Fruit fly (Drosophila melanogaster) whole organism, embryonic: ENCODE data around the gene Ogdh.
A peak's percentile ranks its signal among the peaks of the same experiment; 100 is the strongest.

Experiments used
- Aef1 ChIP-seq: fragments of 200-800 bp; sonication (Bioruptor generic); IDR thresholded peaks from 3 replicates; pipeline ENCODE4 v1.3.6; 2022; ENCODE audit warnings: missing biosample characterization, missing genetic modification characterization
- CG11247 ChIP-seq: fragments of 200-800 bp; sonication (Bioruptor generic); IDR thresholded peaks from 2 replicates; pipeline ENCODE4 v1.3.6; 2022; ENCODE audit warnings: missing biosample characterization, missing genetic modification characterization
- CG15696 ChIP-seq: fragments of 200-800 bp; sonication (Bioruptor generic); optimal IDR thresholded peaks from 2 replicates; lab custom pipeline; 2019; ENCODE audit warnings: missing biosample characterization, mild to moderate bottlenecking, missing genetic modification characterization, moderate library complexity
- CG2199 ChIP-seq: fragments of 200-800 bp; sonication (Bioruptor generic); IDR thresholded peaks from 3 replicates; pipeline ENCODE4 v1.3.6; 2022; ENCODE audit warnings: missing biosample characterization, missing genetic modification characterization
- CG6791 ChIP-seq: fragments of 200-800 bp; sonication (Bioruptor generic); IDR thresholded peaks from 3 replicates; pipeline ENCODE4 v1.3.6; 2022; ENCODE audit warnings: missing biosample characterization, missing genetic modification characterization; ENCODE audit not compliant: partially characterized antibody
- CTCF ChIP-seq: fragments of 200-800 bp; sonication (Bioruptor generic); optimal IDR thresholded peaks from 2 replicates; lab custom pipeline; 2017; ENCODE audit warnings: missing biosample characterization, mild to moderate bottlenecking, missing genetic modification characterization, moderate library complexity
- Dek ChIP-seq: fragments of 200-800 bp; sonication (Bioruptor generic); optimal IDR thresholded peaks from 3 replicates; lab custom pipeline; 2019; ENCODE audit warnings: missing biosample characterization, mild to moderate bottlenecking, missing genetic modification characterization, moderate library complexity
- HLH54F ChIP-seq: fragments of 200-800 bp; sonication (Bioruptor generic); optimal IDR thresholded peaks from 3 replicates; lab custom pipeline; 2016; ENCODE audit warnings: missing biosample characterization, missing genetic modification characterization
- Kr ChIP-seq: fragments of 200-800 bp; sonication (Bioruptor generic); optimal IDR thresholded peaks from 2 replicates; lab custom pipeline; 2017; ENCODE audit warnings: missing biosample characterization, mild to moderate bottlenecking, missing genetic modification characterization
- h ChIP-seq: fragments of >200 bp; optimal IDR thresholded peaks from 2 replicates; lab custom pipeline; 2017

dm6 chr3L:16955219-16956002 lies 789 bp downstream of the Ogdh start:
- TF ChIP-seq CG2199 (GFP tag; lab: Robert Waterston, UW): 0 out of 3 replicates have a peak, but pooled peaks have one; percentile 52
- TF ChIP-seq CTCF (GFP tag; lab: Kevin White, UChicago): peak; percentile 98
- no peak for TF ChIP-seq CG15696 (tag; lab: Kevin White, UChicago)
- TF ChIP-seq Kr (GFP tag; lab: Kevin White, UChicago): no peak
- TF ChIP-seq h (lab: Kevin White, UChicago): no peak
- peak; percentile 91 for TF ChIP-seq CG6791 (GFP tag; lab: Robert Waterston, UW)
- TF ChIP-seq Aef1 (GFP tag; lab: Robert Waterston, UW): no peak
- TF ChIP-seq Dek (tag; lab: Kevin White, UChicago): peak; percentile 40
- no peak for TF ChIP-seq CG11247 (GFP tag; lab: Robert Waterston, UW)
- TF ChIP-seq HLH54F: no peak
